Worm (Caenorhabditis elegans) whole organism, young adult: ENCODE measurements around the gene sre-35.

Experiments
- C17E4.6 ChIP-seq: fragments of 200-800 bp; sonication (Bioruptor generic); IDR thresholded peaks from 2 replicates; pipeline ENCODE4 v1.3.6; 2022; ENCODE audit warnings: missing genetic modification reagents, missing genetic modification characterization, missing compliant biosample characterization
- F33H1.4 ChIP-seq: fragments of 200-800 bp; sonication (Bioruptor generic); IDR thresholded peaks from 2 replicates; pipeline ENCODE4 v1.3.6; 2022; ENCODE audit warnings: missing genetic modification reagents, missing genetic modification characterization, missing compliant biosample characterization
- F57A8.1 ChIP-seq: fragments of 200-800 bp; sonication (Bioruptor generic); optimal IDR thresholded peaks from 2 replicates; lab custom pipeline; 2018; ENCODE audit warnings: mild to moderate bottlenecking, missing genetic modification characterization, moderate library complexity, missing compliant biosample characterization
- K11D2.4 ChIP-seq: fragments of 200-800 bp; sonication (Bioruptor generic); IDR thresholded peaks from 2 replicates; pipeline ENCODE4 v1.3.6; 2022; ENCODE audit warnings: missing genetic modification reagents, missing genetic modification characterization, missing compliant biosample characterization
- Y53G8AR.9 ChIP-seq: fragments of 200-800 bp; sonication (Bioruptor generic); conservative IDR thresholded peaks from 2 replicates; pipeline ENCODE4 v1.3.6; 2022; ENCODE audit warnings: missing genetic modification reagents, missing genetic modification characterization, missing compliant biosample characterization
- Y79H2A.3 ChIP-seq: fragments of 200-800 bp; sonication (Bioruptor generic); conservative IDR thresholded peaks from 2 replicates; pipeline ENCODE4 v1.3.6; 2022; ENCODE audit warnings: missing genetic modification reagents, missing genetic modification characterization, missing compliant biosample characterization
- ZK185.1 ChIP-seq: sonication (generic microtip); optimal IDR thresholded peaks from 2 replicates; lab custom pipeline; 2016; ENCODE audit warnings: mild to moderate bottlenecking, missing genetic modification characterization, missing compliant biosample characterization; ENCODE audit not compliant: poor library complexity, severe bottlenecking
- aptf-2 ChIP-seq: fragments of 200-800 bp; sonication (Bioruptor generic); conservative IDR thresholded peaks from 2 replicates; pipeline ENCODE4 v1.3.6; 2022; ENCODE audit warnings: missing genetic modification reagents, missing genetic modification characterization, missing compliant biosample characterization
- atf-7 ChIP-seq: sonication (generic microtip); optimal IDR thresholded peaks from 2 replicates; lab custom pipeline; 2017; ENCODE audit warnings: mild to moderate bottlenecking, missing genetic modification characterization, missing compliant biosample characterization
- attf-5 ChIP-seq: fragments of 200-800 bp; sonication (Bioruptor generic); optimal IDR thresholded peaks from 2 replicates; lab custom pipeline; 2018; ENCODE audit warnings: mild to moderate bottlenecking, missing genetic modification characterization, missing compliant biosample characterization
- ccch-3 ChIP-seq: fragments of 200-800 bp; sonication (Bioruptor generic); optimal IDR thresholded peaks from 2 replicates; lab custom pipeline; 2018; ENCODE audit warnings: mild to moderate bottlenecking, missing genetic modification characterization, missing compliant biosample characterization
- cebp-2 ChIP-seq: fragments of 200-800 bp; sonication (Bioruptor generic); IDR thresholded peaks from 2 replicates; pipeline ENCODE4 v1.3.6; 2022; ENCODE audit warnings: missing genetic modification characterization, missing compliant biosample characterization
- ceh-100 ChIP-seq: fragments of 200-800 bp; sonication (Bioruptor generic); IDR thresholded peaks from 2 replicates; pipeline ENCODE4 v1.3.6; 2022; ENCODE audit warnings: missing genetic modification reagents, missing genetic modification characterization, missing compliant biosample characterization
- ceh-40 ChIP-seq: fragments of 200-800 bp; sonication (Bioruptor generic); IDR thresholded peaks from 2 replicates; pipeline ENCODE4 v1.3.6; 2022; ENCODE audit warnings: missing genetic modification characterization, missing compliant biosample characterization
- ceh-79 ChIP-seq: sonication (generic microtip); optimal IDR thresholded peaks from 2 replicates; lab custom pipeline; 2017; ENCODE audit warnings: mild to moderate bottlenecking, missing genetic modification characterization, missing compliant biosample characterization
- chd-7 ChIP-seq: sonication (generic microtip); optimal IDR thresholded peaks from 2 replicates; lab custom pipeline; 2016; ENCODE audit warnings: mild to moderate bottlenecking, missing genetic modification characterization, moderate library complexity, missing compliant biosample characterization
- die-1 ChIP-seq: sonication (generic microtip); optimal IDR thresholded peaks from 2 replicates; lab custom pipeline; 2016; ENCODE audit warnings: missing genotype, mild to moderate bottlenecking, missing genetic modification characterization, missing compliant biosample characterization
- dox-1 ChIP-seq: fragments of 200-800 bp; sonication (Bioruptor generic); IDR thresholded peaks from 2 replicates; pipeline ENCODE4 v1.3.6; 2022; ENCODE audit warnings: missing genetic modification reagents, missing genetic modification characterization, missing compliant biosample characterization
- dpff-1 ChIP-seq: sonication (generic microtip); optimal IDR thresholded peaks from 2 replicates; lab custom pipeline; 2017; ENCODE audit warnings: mild to moderate bottlenecking, missing genetic modification characterization, missing compliant biosample characterization
- efl-1 ChIP-seq: fragments of 150-350 bp; optimal IDR thresholded peaks from 2 replicates; lab custom pipeline; 2014; ENCODE audit warnings: missing biosample characterization, missing genetic modification reagents, missing genetic modification characterization
- egrh-3 ChIP-seq: fragments of 200-800 bp; sonication (Bioruptor generic); IDR thresholded peaks from 2 replicates; pipeline ENCODE4 v1.3.6; 2022; ENCODE audit warnings: missing genetic modification reagents, missing genetic modification characterization, missing compliant biosample characterization
- ets-4 ChIP-seq: fragments of 200-800 bp; sonication (Bioruptor generic); optimal IDR thresholded peaks from 2 replicates; lab custom pipeline; 2018; ENCODE audit warnings: mild to moderate bottlenecking, missing genetic modification characterization, missing compliant biosample characterization
- hlh-12 ChIP-seq: sonication (generic microtip); optimal IDR thresholded peaks from 2 replicates; lab custom pipeline; 2016; ENCODE audit warnings: missing genetic modification characterization, missing compliant biosample characterization
- hsf-1 ChIP-seq: fragments of 200-800 bp; sonication (Bioruptor generic); IDR thresholded peaks from 2 replicates; pipeline ENCODE4 v1.3.6; 2022; ENCODE audit warnings: missing genetic modification reagents, missing genetic modification characterization, missing compliant biosample characterization
- lag-1 ChIP-seq: fragments of 200-800 bp; sonication (Bioruptor generic); IDR thresholded peaks from 2 replicates; pipeline ENCODE4 v1.3.6; 2022; ENCODE audit warnings: missing genetic modification reagents, missing genetic modification characterization, missing compliant biosample characterization
- lin-40 ChIP-seq: sonication (generic microtip); optimal IDR thresholded peaks from 2 replicates; lab custom pipeline; 2016; ENCODE audit warnings: missing genetic modification characterization, mild to moderate bottlenecking, missing compliant biosample characterization, missing genotype, missing genetic modification reagents
- lin-54 ChIP-seq: fragments of 200-800 bp; sonication (Bioruptor generic); optimal IDR thresholded peaks from 2 replicates; lab custom pipeline; 2018; ENCODE audit warnings: mild to moderate bottlenecking, missing genetic modification characterization, missing compliant biosample characterization
- lir-1 ChIP-seq: fragments of 200-800 bp; sonication (Bioruptor generic); conservative IDR thresholded peaks from 2 replicates; pipeline ENCODE4 v1.3.6; 2022; ENCODE audit warnings: missing genetic modification reagents, missing genetic modification characterization, missing compliant biosample characterization
- lsy-27 ChIP-seq: sonication (generic microtip); optimal IDR thresholded peaks from 2 replicates; lab custom pipeline; 2017; ENCODE audit warnings: missing genetic modification characterization, mild to moderate bottlenecking, missing compliant biosample characterization, antibody characterized with exemption, missing genotype, borderline replicate concordance; ENCODE audit not compliant: insufficient read depth
- madf-10 ChIP-seq: sonication (generic microtip); optimal IDR thresholded peaks from 2 replicates; lab custom pipeline; 2016; ENCODE audit warnings: mild to moderate bottlenecking, missing genetic modification characterization, missing compliant biosample characterization
- madf-3 ChIP-seq: fragments of 200-800 bp; sonication (Bioruptor generic); IDR thresholded peaks from 2 replicates; pipeline ENCODE4 v1.3.6; 2022; ENCODE audit warnings: missing genetic modification reagents, missing genetic modification characterization, missing compliant biosample characterization
- madf-8 ChIP-seq: fragments of 200-800 bp; sonication (Bioruptor generic); conservative IDR thresholded peaks from 2 replicates; pipeline ENCODE4 v1.3.6; 2022; ENCODE audit warnings: missing genetic modification reagents, missing genetic modification characterization, missing compliant biosample characterization
- mcd-1 ChIP-seq: fragments of 200-800 bp; sonication (Bioruptor generic); IDR thresholded peaks from 2 replicates; pipeline ENCODE4 v1.3.6; 2022; ENCODE audit warnings: missing genetic modification reagents, missing genetic modification characterization, missing compliant biosample characterization
- nhr-120 ChIP-seq: fragments of 200-800 bp; sonication (Bioruptor generic); IDR thresholded peaks from 2 replicates; pipeline ENCODE4 v1.3.6; 2022; ENCODE audit warnings: missing genetic modification characterization, missing compliant biosample characterization
- nhr-27 ChIP-seq: fragments of 200-800 bp; sonication (Bioruptor generic); optimal IDR thresholded peaks from 2 replicates; lab custom pipeline; 2018; ENCODE audit warnings: mild to moderate bottlenecking, missing genetic modification characterization, moderate library complexity, missing compliant biosample characterization
- pbrm-1 ChIP-seq: fragments of 200-800 bp; sonication (Bioruptor generic); IDR thresholded peaks from 2 replicates; pipeline ENCODE4 v1.3.6; 2022; ENCODE audit warnings: missing genetic modification reagents, missing genetic modification characterization, missing compliant biosample characterization
- rcor-1 ChIP-seq: fragments of 200-800 bp; sonication (Bioruptor generic); IDR thresholded peaks from 2 replicates; pipeline ENCODE4 v1.3.6; 2022; ENCODE audit warnings: missing genetic modification reagents, missing genetic modification characterization, missing compliant biosample characterization
- repo-1 ChIP-seq: sonication (generic microtip); optimal IDR thresholded peaks from 2 replicates; lab custom pipeline; 2017; ENCODE audit warnings: mild to moderate bottlenecking, missing genetic modification characterization, missing compliant biosample characterization
- sdz-38 ChIP-seq: sonication (generic microtip); optimal IDR thresholded peaks from 2 replicates; lab custom pipeline; 2016; ENCODE audit warnings: missing genotype, missing genetic modification characterization, missing compliant biosample characterization
- snpc-1.1 ChIP-seq: sonication (generic microtip); optimal IDR thresholded peaks from 2 replicates; lab custom pipeline; 2017; ENCODE audit warnings: missing genetic modification characterization, mild to moderate bottlenecking, missing compliant biosample characterization, antibody characterized with exemption, moderate library complexity, missing genotype, missing genetic modification reagents; ENCODE audit not compliant: insufficient read depth
- snpc-1.3 ChIP-seq: sonication (generic microtip); optimal IDR thresholded peaks from 2 replicates; lab custom pipeline; 2017; ENCODE audit warnings: missing genetic modification characterization, mild to moderate bottlenecking, missing compliant biosample characterization, antibody characterized with exemption, moderate library complexity, missing genotype, missing genetic modification reagents; ENCODE audit not compliant: insufficient read depth
- snpc-4 ChIP-seq, 5 experiments: fragments of 150-350 bp in 1 of 5; sonication (generic microtip) in 4 of 5; optimal IDR thresholded peaks; 2 replicates each; lab custom pipeline; 2014 to 2018; ENCODE audit warnings: missing genetic modification characterization in 5 of 5, missing biosample characterization in 3 of 5, antibody characterized with exemption in 2 of 5, mild to moderate bottlenecking in 2 of 5, missing compliant biosample characterization in 2 of 5, missing genotype in 2 of 5, moderate library complexity in 2 of 5, missing genetic modification reagents in 1 of 5
- sptf-2 ChIP-seq: fragments of 200-800 bp; sonication (Bioruptor generic); optimal IDR thresholded peaks from 2 replicates; lab custom pipeline; 2018; ENCODE audit warnings: mild to moderate bottlenecking, missing genetic modification characterization, missing compliant biosample characterization
- tbp1 ChIP-seq: fragments of 200-800 bp; sonication (Bioruptor generic); optimal IDR thresholded peaks from 2 replicates; lab custom pipeline; 2018; ENCODE audit warnings: mild to moderate bottlenecking, missing genetic modification characterization, missing compliant biosample characterization
- tbx-9 ChIP-seq: sonication (generic microtip); optimal IDR thresholded peaks from 2 replicates; lab custom pipeline; 2016; ENCODE audit warnings: borderline replicate concordance, missing genetic modification characterization, inconsistent platforms, missing compliant biosample characterization
- unc-130 ChIP-seq: sonication (generic microtip); optimal IDR thresholded peaks from 2 replicates; lab custom pipeline; 2016; ENCODE audit warnings: missing genetic modification reagents, missing genetic modification characterization, missing compliant biosample characterization
- xnd-1 ChIP-seq: sonication (generic microtip); optimal IDR thresholded peaks from 2 replicates; lab custom pipeline; 2016; ENCODE audit warnings: missing genotype, missing genetic modification reagents, missing genetic modification characterization, missing compliant biosample characterization
- ztf-25 ChIP-seq: fragments of 200-800 bp; sonication (Bioruptor generic); IDR thresholded peaks from 2 replicates; pipeline ENCODE4 v1.3.6; 2022; ENCODE audit warnings: missing genetic modification reagents, missing genetic modification characterization, missing compliant biosample characterization

sre-35 gene

DNA sequence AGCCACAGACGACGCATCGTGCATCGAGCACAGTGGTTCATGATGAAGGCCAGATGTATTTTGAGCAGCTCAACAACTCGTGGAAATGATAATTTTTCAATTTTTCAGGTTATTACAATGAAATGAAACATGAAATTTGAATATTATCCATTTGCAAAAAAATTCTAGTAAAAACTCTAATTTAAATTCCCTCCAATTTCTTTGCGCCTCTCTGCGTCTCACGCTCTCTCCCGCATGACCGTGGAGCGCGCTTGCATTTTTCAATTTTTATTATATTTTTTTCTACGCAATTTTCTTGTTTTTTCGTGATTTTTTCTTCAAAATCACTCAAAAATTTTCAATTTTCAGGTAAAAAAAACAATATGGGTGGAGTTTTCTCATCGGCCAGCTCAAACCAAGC is 6.8 kb upstream of the sre-35 start, which contains the start of gene tag-281:
Gene tag-281 (plus strand): TSS at position 340 of the 400 bp plus-strand sequence.
- TF ChIP-seq unc-130 = no peak
- TF ChIP-seq hsf-1 (GFP tag; lab: Robert Waterston, UW) = peak; percentile 53
- TF ChIP-seq F33H1.4 (GFP tag; lab: Robert Waterston, UW) = peak; percentile 73
- TF ChIP-seq chd-7 = no peak
- peak; percentile 56; the same call in 1 of the 2 replicates for TF ChIP-seq dox-1
- TF ChIP-seq lsy-27 (tag; lab: Kevin White, UChicago) = no peak
- no peak for TF ChIP-seq lag-1
- TF ChIP-seq sptf-2 (GFP tag; lab: Kevin White, UChicago) = no peak
- TF ChIP-seq xnd-1 (tag; lab: Kevin White, UChicago) = peak; percentile 52
- peak; percentile 32; the same call in 1 of the 2 replicates for TF ChIP-seq madf-8 (GFP tag; lab: Robert Waterston, UW)
- TF ChIP-seq sdz-38 = no peak
- TF ChIP-seq ceh-100 (GFP tag; lab: Robert Waterston, UW) = no peak; the same call in 1 of the 2 replicates
- no peak for TF ChIP-seq ceh-79 (tag; lab: Kevin White, UChicago)
- TF ChIP-seq tbx-9 (tag; lab: Kevin White, UChicago) = no peak
- TF ChIP-seq egrh-3 (GFP tag; lab: Robert Waterston, UW) = no peak
- 0 out of 2 replicates have a peak, but pooled peaks have one; percentile 14 for TF ChIP-seq lir-1 (GFP tag; lab: Robert Waterston, UW)
- no peak for TF ChIP-seq C17E4.6
- no peak for TF ChIP-seq repo-1 (tag; lab: Kevin White, UChicago)
- peak; percentile 59 for TF ChIP-seq rcor-1 (GFP tag; lab: Robert Waterston, UW)
- TF ChIP-seq attf-5 (GFP tag; lab: Kevin White, UChicago) = peak; percentile 73
- no peak for TF ChIP-seq dpff-1
- no peak for TF ChIP-seq cebp-2 (GFP tag; lab: Robert Waterston, UW)
- peak; percentile 50; the same call in 1 of the 2 replicates for TF ChIP-seq Y53G8AR.9 (GFP tag; lab: Robert Waterston, UW)
- no peak for TF ChIP-seq die-1 (tag; lab: Kevin White, UChicago)
- TF ChIP-seq tbp1 (GFP tag; lab: Kevin White, UChicago) = peak; percentile 56
- peak; percentile 66; the same call in 1 of the 2 replicates for TF ChIP-seq pbrm-1
- no peak for TF ChIP-seq Y79H2A.3 (GFP tag; lab: Robert Waterston, UW)
- TF ChIP-seq snpc-1.1 = peak; percentile 39
- TF ChIP-seq ceh-40 (GFP tag; lab: Robert Waterston, UW) = no peak
- TF ChIP-seq nhr-27 (tag; lab: Kevin White, UChicago) = no peak
- TF ChIP-seq lin-54 (GFP tag; lab: Kevin White, UChicago) = peak; percentile 97
- no peak for TF ChIP-seq madf-10 (tag; lab: Kevin White, UChicago)
- no peak for TF ChIP-seq hlh-12 (tag; lab: Kevin White, UChicago)
- no peak for TF ChIP-seq nhr-120
- peak; percentile 87 for TF ChIP-seq efl-1 (GFP tag; lab: Kevin White, UChicago)
- no peak for TF ChIP-seq madf-3
- TF ChIP-seq lin-40 (tag; lab: Kevin White, UChicago) = no peak
- TF ChIP-seq snpc-1.3 (tag; lab: Kevin White, UChicago) = peak; percentile 38
- no peak for TF ChIP-seq ets-4 (GFP tag; lab: Kevin White, UChicago)
- no peak for TF ChIP-seq snpc-4 (GFP tag; optimal IDR thresholded peaks at IDR 0.05; lab: Kevin White, UChicago)
- peak in 3 of 4 experiments; percentile 1 to 60 (median 33) for TF ChIP-seq snpc-4 (tag; optimal IDR thresholded peaks at IDR 0.05; lab: Kevin White, UChicago)
- peak; percentile 52; the same call in 1 of the 2 replicates for TF ChIP-seq K11D2.4 (GFP tag; lab: Robert Waterston, UW)
- TF ChIP-seq ZK185.1 (tag; lab: Kevin White, UChicago) = no peak
- TF ChIP-seq aptf-2 (GFP tag; lab: Robert Waterston, UW) = no peak
- no peak for TF ChIP-seq ztf-25
- TF ChIP-seq mcd-1 (GFP tag; lab: Robert Waterston, UW) = peak; percentile 98
- no peak for TF ChIP-seq ccch-3
- no peak for TF ChIP-seq F57A8.1
- TF ChIP-seq atf-7 (tag; lab: Kevin White, UChicago) = no peak
